Fruit fly (Drosophila melanogaster): ENCODE measurements around the gene CG4830.
A peak's percentile ranks its signal among the peaks of the same experiment; 100 is the strongest.

CG4830 gene

DNA sequence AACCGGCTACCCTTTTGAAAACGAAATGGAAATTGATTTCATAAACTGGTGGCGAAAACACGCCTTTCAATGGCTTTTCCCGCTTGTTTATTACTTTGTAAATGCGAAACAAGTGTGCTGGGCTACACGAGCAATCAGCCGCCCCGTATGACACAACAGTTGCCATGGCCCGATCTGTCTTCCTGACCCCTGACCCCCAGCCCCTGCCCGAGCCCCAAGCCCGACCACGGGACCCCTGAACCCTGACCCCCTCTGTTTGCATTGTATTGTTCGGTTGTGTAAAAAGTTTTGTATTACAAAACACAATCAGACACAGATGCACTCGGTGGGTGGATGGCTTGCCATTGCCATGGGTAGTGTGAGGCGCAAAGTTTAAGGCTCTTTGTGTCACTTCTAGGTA is 24.5 kb downstream of the CG4830 start:
- TF ChIP-seq repo (GFP tag; optimal IDR thresholded peaks at IDR 0.05) (no peak), z (GFP tag; IDR thresholded peaks at IDR 0.05) (no peak), CG10366 (GFP tag; IDR thresholded peaks at IDR 0.05) (no peak), Trl (optimal IDR thresholded peaks at IDR 0.05) (no peak), Trl (GFP tag; optimal IDR thresholded peaks at IDR 0.05) (no peak), gsb-n (tag; optimal IDR thresholded peaks at IDR 0.05) (no peak), CG12071 (GFP tag; optimal IDR thresholded peaks at IDR 0.05) (no peak), sna (GFP tag; IDR thresholded peaks at IDR 0.05; ENCODE audit: partially characterized antibody) (no peak), Abd-B (GFP tag; optimal IDR thresholded peaks at IDR 0.05) (no peak), CG2889 (GFP tag; IDR thresholded peaks at IDR 0.05) (no peak), Poxn (GFP tag; IDR thresholded peaks at IDR 0.05) (no peak), CG3847 (GFP tag; IDR thresholded peaks at IDR 0.05) (no peak), schlank (tag; optimal IDR thresholded peaks at IDR 0.05) (no peak), oc (tag; optimal IDR thresholded peaks at IDR 0.05) (no peak), Scr (GFP tag; IDR thresholded peaks at IDR 0.05; ENCODE audit: partially characterized antibody) (no peak), ind (GFP tag; optimal IDR thresholded peaks at IDR 0.05) (no peak), Doc2 (GFP tag; IDR thresholded peaks at IDR 0.05) (no peak), peb (GFP tag; IDR thresholded peaks at IDR 0.05) (no peak), B-H1 (GFP tag; IDR thresholded peaks at IDR 0.05) (no peak), CG12942 (GFP tag; optimal IDR thresholded peaks at IDR 0.05) (no peak), mam (GFP tag; optimal IDR thresholded peaks at IDR 0.05) (no peak)

DNA sequence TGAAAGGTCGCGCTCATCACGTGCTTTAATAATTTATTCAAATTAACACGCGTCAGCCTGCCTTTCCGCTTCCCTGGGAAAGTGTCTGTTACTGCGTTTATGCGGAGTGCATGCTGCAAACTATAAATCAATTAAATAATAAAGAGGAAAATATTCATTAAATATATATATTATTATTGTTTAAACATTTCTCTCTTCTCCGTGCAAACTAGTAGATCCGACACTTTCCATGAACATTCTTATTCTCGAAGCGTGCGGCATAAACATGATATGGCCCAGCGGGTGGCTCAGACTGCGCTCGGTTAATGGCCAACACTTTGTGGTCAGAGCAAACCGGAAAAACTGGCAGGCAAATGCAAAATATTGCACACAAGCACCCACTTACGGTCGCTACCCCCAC is 41.8 kb downstream of the CG4830 start:
- TF ChIP-seq CG3281 (GFP tag; optimal IDR thresholded peaks at IDR 0.05) (no peak), Oaz (GFP tag; IDR thresholded peaks at IDR 0.05) (no peak), Sin3A (optimal IDR thresholded peaks at IDR 0.05) (no peak), CG18764 (GFP tag; optimal IDR thresholded peaks at IDR 0.05) (no peak), unpg (GFP tag; optimal IDR thresholded peaks at IDR 0.05) (no peak), tin (GFP tag; optimal IDR thresholded peaks at IDR 0.05) (no peak), grau (tag; optimal IDR thresholded peaks at IDR 0.05) (no peak), ttk (GFP tag; IDR thresholded peaks at IDR 0.05) (no peak), CG3407 (GFP tag; optimal IDR thresholded peaks at IDR 0.05) (no peak), Ptx1 (GFP tag; IDR thresholded peaks at IDR 0.05) (0 out of 2 replicates have a peak, but pooled peaks have one; percentile 10), HLH54F (GFP tag; optimal IDR thresholded peaks at IDR 0.05) (no peak), CG14710 (tag; optimal IDR thresholded peaks at IDR 0.05) (no peak), zen (tag; optimal IDR thresholded peaks at IDR 0.05) (peak; percentile 5)

DNA sequence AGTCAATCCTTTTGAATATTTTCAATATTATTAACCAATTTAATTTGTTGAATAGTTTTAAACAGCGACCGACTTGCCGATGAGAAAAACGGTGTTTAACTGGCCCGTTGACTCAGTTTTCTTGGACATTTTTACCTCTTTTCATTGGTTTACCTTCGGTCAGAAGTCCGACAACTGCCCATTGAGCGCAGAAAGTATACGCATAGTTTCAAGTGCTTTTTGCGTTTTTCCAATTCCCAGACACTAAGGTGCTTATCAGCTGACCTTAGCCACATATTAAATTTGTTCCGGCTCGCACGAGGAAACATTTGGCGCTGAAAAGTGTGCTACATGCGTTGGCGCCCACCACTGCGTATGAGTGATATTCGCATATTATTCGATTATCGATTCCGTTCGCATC is 44.1 kb downstream of the CG4830 start, which contains the start of gene Cpn:
Gene Cpn, minus strand, starts transcription at position 101 of the 400 bp plus-strand sequence.
- TF ChIP-seq CG13894 (tag; optimal IDR thresholded peaks at IDR 0.05) (no peak), CG6654 (GFP tag; optimal IDR thresholded peaks at IDR 0.05) (no peak), Spps (tag; optimal IDR thresholded peaks at IDR 0.05) (no peak)

DNA sequence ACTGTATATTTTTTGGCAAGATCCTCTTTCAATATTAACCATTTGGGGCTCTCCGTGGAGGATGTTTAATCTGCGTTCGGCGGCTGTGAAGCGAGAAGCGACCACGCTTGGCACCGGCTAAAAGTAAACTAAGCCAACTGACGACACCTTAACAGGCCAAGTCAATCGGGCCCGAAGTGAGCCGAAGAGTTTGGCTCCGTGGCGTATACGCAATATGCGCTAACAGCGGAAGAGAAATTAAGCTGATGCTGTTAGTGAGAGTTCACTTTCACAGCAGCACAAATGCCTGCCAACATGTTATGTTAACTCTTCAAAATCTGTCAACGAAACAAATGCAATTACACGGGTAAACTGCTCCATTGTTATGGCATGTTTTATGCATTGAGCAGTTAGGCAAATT is 51.7 kb downstream of the CG4830 start, which contains the start of gene dpr15:
Gene dpr15, minus strand, starts transcription at position 101 of the 400 bp plus-strand sequence.
- TF ChIP-seq CG11247 (GFP tag; IDR thresholded peaks at IDR 0.05): no peak
- peak; percentile 84 for TF ChIP-seq Deaf1 (tag; optimal IDR thresholded peaks at IDR 0.05)
- TF ChIP-seq CG18599 (GFP tag; optimal IDR thresholded peaks at IDR 0.05): no peak
- 0 out of 2 replicates have a peak, but pooled peaks have one; percentile 16 for TF ChIP-seq CG7372 (GFP tag; IDR thresholded peaks at IDR 0.05)
- TF ChIP-seq Ets65A (GFP tag): peak; percentile 9
- TF ChIP-seq Chrac-16 (GFP tag; optimal IDR thresholded peaks at IDR 0.05): no peak

All from whole organism, embryonic.